Worm (Caenorhabditis elegans) whole organism, L4 larva: ENCODE results near the gene F22E5.17.
A peak's percentile ranks its signal among the peaks of the same experiment; 100 is the strongest.

Experiments used
- D1046.2 ChIP-seq: fragments of 200-800 bp; sonication (Bioruptor generic); IDR thresholded peaks from 2 replicates; pipeline ENCODE4 v1.3.6; 2022; ENCODE audit warnings: missing genetic modification characterization, missing compliant biosample characterization
- F10B5.3 ChIP-seq: sonication (generic microtip); optimal IDR thresholded peaks from 2 replicates; lab custom pipeline; 2016; ENCODE audit warnings: mild to moderate bottlenecking, missing genetic modification characterization, missing compliant biosample characterization
- F26F4.8 ChIP-seq: fragments of 200-800 bp; sonication (Bioruptor generic); conservative IDR thresholded peaks from 2 replicates; pipeline ENCODE4 v1.3.6; 2022; ENCODE audit warnings: missing genetic modification characterization, missing compliant biosample characterization
- R02D3.7 ChIP-seq: fragments of 150-350 bp; sonication (generic microtip); optimal IDR thresholded peaks from 3 replicates; lab custom pipeline; 2014; ENCODE audit warnings: missing biosample characterization, missing genetic modification characterization
- T20F7.1 ChIP-seq: fragments of 200-800 bp; sonication (Bioruptor generic); optimal IDR thresholded peaks from 2 replicates; lab custom pipeline; 2018; ENCODE audit warnings: mild to moderate bottlenecking, missing genetic modification characterization, missing compliant biosample characterization
- Y105C5A.15 ChIP-seq: fragments of 200-800 bp; sonication (Bioruptor generic); IDR thresholded peaks from 2 replicates; pipeline ENCODE4 v1.3.6; 2022; ENCODE audit warnings: missing genetic modification characterization, missing compliant biosample characterization
- aha-1 ChIP-seq: fragments of 150-350 bp; peaks from one replicate; lab custom pipeline; 2014; ENCODE audit warnings: missing biosample characterization, missing genetic modification characterization
- ama-1 ChIP-seq: fragments of 150-350 bp; optimal IDR thresholded peaks from 2 replicates; lab custom pipeline; 2014; ENCODE audit warnings: inconsistent platforms, mixed read lengths
- arid-1 ChIP-seq: fragments of 200-800 bp; sonication (Bioruptor generic); conservative IDR thresholded peaks from 2 replicates; pipeline ENCODE4 v1.3.6; 2022; ENCODE audit warnings: missing genetic modification reagents, missing genetic modification characterization, missing compliant biosample characterization
- ceh-20 ChIP-seq: fragments of 200-800 bp; sonication (Bioruptor generic); IDR thresholded peaks from 2 replicates; pipeline ENCODE4 v1.3.6; 2022; ENCODE audit warnings: missing genetic modification reagents, missing genetic modification characterization, missing compliant biosample characterization
- ceh-44 ChIP-seq: fragments of 200-800 bp; sonication (Bioruptor generic); IDR thresholded peaks from 2 replicates; pipeline ENCODE4 v1.3.6; 2022; ENCODE audit warnings: missing genetic modification reagents, missing genetic modification characterization, missing compliant biosample characterization
- ctbp-1 ChIP-seq: fragments of 200-800 bp; sonication (Bioruptor generic); IDR thresholded peaks from 2 replicates; pipeline ENCODE4 v1.3.6; 2022; ENCODE audit warnings: missing genetic modification reagents, missing genetic modification characterization, missing compliant biosample characterization
- dmd-6 ChIP-seq: fragments of 200-800 bp; sonication (Bioruptor generic); IDR thresholded peaks from 2 replicates; pipeline ENCODE4 v1.3.6; 2022; ENCODE audit warnings: missing genetic modification reagents, missing genetic modification characterization, missing compliant biosample characterization
- egl-27 ChIP-seq: sonication (generic microtip); optimal IDR thresholded peaks from 3 replicates; lab custom pipeline; 2017; ENCODE audit warnings: missing biosample characterization, missing genetic modification reagents, missing genetic modification characterization
- egl-43 ChIP-seq: fragments of 200-800 bp; sonication (Bioruptor generic); IDR thresholded peaks from 2 replicates; pipeline ENCODE4 v1.3.6; 2022; ENCODE audit warnings: missing genetic modification reagents, missing genetic modification characterization, missing compliant biosample characterization
- fkh-10 ChIP-seq: fragments of 150-350 bp; optimal IDR thresholded peaks from 2 replicates; lab custom pipeline; 2014; ENCODE audit warnings: missing biosample characterization, missing genetic modification reagents, missing genetic modification characterization
- fos-1 ChIP-seq: fragments of 150-350 bp; optimal IDR thresholded peaks from 2 replicates; lab custom pipeline; 2014; ENCODE audit warnings: missing biosample characterization, missing genetic modification characterization
- hlh-11 ChIP-seq: fragments of 200-800 bp; sonication (Bioruptor generic); optimal IDR thresholded peaks from 2 replicates; lab custom pipeline; 2018; ENCODE audit warnings: mild to moderate bottlenecking, missing genetic modification characterization, missing compliant biosample characterization
- lim-7 ChIP-seq: fragments of 200-800 bp; sonication (Bioruptor generic); IDR thresholded peaks from 2 replicates; pipeline ENCODE4 v1.3.6; 2022; ENCODE audit warnings: missing genetic modification characterization, missing compliant biosample characterization
- lin-1 ChIP-seq: fragments of 200-800 bp; sonication (Bioruptor generic); IDR thresholded peaks from 2 replicates; pipeline ENCODE4 v1.3.6; 2022; ENCODE audit warnings: missing genetic modification reagents, missing genetic modification characterization, missing compliant biosample characterization
- madf-5 ChIP-seq, 2 experiments: fragments of 200-800 bp; sonication (Bioruptor generic); IDR thresholded peaks; 2 replicates each; pipeline ENCODE4 v1.3.6; 2022; ENCODE audit warnings: missing compliant biosample characterization in 2 of 2, missing genetic modification characterization in 2 of 2
- mdt-29 ChIP-seq: fragments of 200-800 bp; sonication (Bioruptor generic); IDR thresholded peaks from 2 replicates; pipeline ENCODE4 v1.3.6; 2022; ENCODE audit warnings: missing genetic modification reagents, missing genetic modification characterization, missing compliant biosample characterization
- nhr-102 ChIP-seq: sonication (generic microtip); optimal IDR thresholded peaks from 2 replicates; lab custom pipeline; 2016; ENCODE audit warnings: mild to moderate bottlenecking, missing genetic modification characterization, moderate library complexity, missing compliant biosample characterization
- nhr-28 ChIP-seq: fragments of 150-350 bp; optimal IDR thresholded peaks from 2 replicates; lab custom pipeline; 2014; ENCODE audit warnings: missing biosample characterization, missing genetic modification characterization
- nhr-42 ChIP-seq: fragments of 200-800 bp; sonication (Bioruptor generic); IDR thresholded peaks from 2 replicates; pipeline ENCODE4 v1.3.6; 2022; ENCODE audit warnings: missing genetic modification characterization, missing compliant biosample characterization
- nhr-48 ChIP-seq: sonication (generic microtip); optimal IDR thresholded peaks from 2 replicates; lab custom pipeline; 2016; ENCODE audit warnings: mild to moderate bottlenecking, missing genetic modification characterization, missing compliant biosample characterization
- nhr-76 ChIP-seq: fragments of 150-350 bp; optimal IDR thresholded peaks from 2 replicates; lab custom pipeline; 2014; ENCODE audit warnings: missing biosample characterization, missing genetic modification characterization
- nhr-77 ChIP-seq: fragments of 150-350 bp; optimal IDR thresholded peaks from 2 replicates; lab custom pipeline; 2014; ENCODE audit warnings: missing biosample characterization, missing genetic modification characterization
- php-3 ChIP-seq: fragments of 200-800 bp; sonication (Bioruptor generic); IDR thresholded peaks from 2 replicates; pipeline ENCODE4 v1.3.6; 2022; ENCODE audit warnings: missing genetic modification reagents, missing genetic modification characterization, missing compliant biosample characterization
- pqm-1 ChIP-seq: sonication (generic microtip); optimal IDR thresholded peaks from 2 replicates; lab custom pipeline; 2017; ENCODE audit warnings: missing biosample characterization, missing genetic modification characterization
- rbr-2 ChIP-seq: sonication (generic microtip); optimal IDR thresholded peaks from 2 replicates; lab custom pipeline; 2016; ENCODE audit warnings: missing genotype, missing genetic modification characterization, missing compliant biosample characterization
- saeg-2 ChIP-seq: fragments of 200-800 bp; sonication (Bioruptor generic); IDR thresholded peaks from 2 replicates; pipeline ENCODE4 v1.3.6; 2022; ENCODE audit warnings: missing genetic modification reagents, missing genetic modification characterization, missing compliant biosample characterization
- sdz-12 ChIP-seq: fragments of 200-800 bp; sonication (Bioruptor generic); optimal IDR thresholded peaks from 2 replicates; lab custom pipeline; 2018; ENCODE audit warnings: mild to moderate bottlenecking, missing genetic modification characterization, missing compliant biosample characterization
- set-16 ChIP-seq: fragments of 200-800 bp; sonication (Bioruptor generic); IDR thresholded peaks from 2 replicates; pipeline ENCODE4 v1.3.6; 2022; ENCODE audit warnings: missing genetic modification reagents, missing genetic modification characterization, missing compliant biosample characterization
- skn-1 ChIP-seq: fragments of 150-350 bp; optimal IDR thresholded peaks from 2 replicates; lab custom pipeline; 2014; ENCODE audit warnings: missing biosample characterization, missing genetic modification characterization
- unc-62 ChIP-seq, 3 experiments: fragments of 150-350 bp in 1 of 3; sonication (generic microtip); optimal IDR thresholded peaks in 2 of 3; peaks in 1 of 3; 1 replicate in 1 of 3; 2 replicates in 2 of 3; lab custom pipeline; 2014 to 2017; ENCODE audit warnings: missing biosample characterization in 3 of 3, missing genetic modification characterization in 3 of 3, missing genetic modification reagents in 3 of 3, missing genotype in 1 of 3
- ztf-7 ChIP-seq: fragments of 150-350 bp; optimal IDR thresholded peaks from 2 replicates; lab custom pipeline; 2014; ENCODE audit warnings: missing biosample characterization, missing genetic modification characterization

Gene F22E5.17

ce11 chrII:2677534-2678168 lies at the start of gene F22E5.17:
TSS of gene F22E5.17 (plus strand) at chrII:2678041.
- TF ChIP-seq nhr-28 (tag; lab: Kevin White, UChicago) = peak; percentile 88
- no peak for TF ChIP-seq egl-27 (tag; lab: Kevin White, UChicago)
- TF ChIP-seq pqm-1 (tag; lab: Kevin White, UChicago) = peak; percentile 94
- TF ChIP-seq php-3 = peak; percentile 48; the same call in 1 of the 2 replicates
- TF ChIP-seq lin-1 (GFP tag; lab: Robert Waterston, UW) = 0 out of 2 replicates have a peak, but pooled peaks have one; percentile 12
- TF ChIP-seq nhr-102 (tag; lab: Kevin White, UChicago) = peak; percentile 22
- no peak for TF ChIP-seq F26F4.8 (GFP tag; lab: Robert Waterston, UW)
- TF ChIP-seq ctbp-1 (GFP tag; lab: Robert Waterston, UW) = no peak
- TF ChIP-seq nhr-77 (tag; lab: Kevin White, UChicago) = peak; percentile 7
- TF ChIP-seq nhr-48 = peak; percentile 33
- TF ChIP-seq set-16 (GFP tag; lab: Robert Waterston, UW) = no peak
- TF ChIP-seq egl-43 = 0 out of 2 replicates have a peak, but pooled peaks have one; percentile 41
- peak; percentile 92 for TF ChIP-seq dmd-6 (GFP tag; lab: Robert Waterston, UW)
- TF ChIP-seq hlh-11 (tag; lab: Kevin White, UChicago) = peak; percentile 63
- TF ChIP-seq, all 104 proteins: peak for 10

DNA sequence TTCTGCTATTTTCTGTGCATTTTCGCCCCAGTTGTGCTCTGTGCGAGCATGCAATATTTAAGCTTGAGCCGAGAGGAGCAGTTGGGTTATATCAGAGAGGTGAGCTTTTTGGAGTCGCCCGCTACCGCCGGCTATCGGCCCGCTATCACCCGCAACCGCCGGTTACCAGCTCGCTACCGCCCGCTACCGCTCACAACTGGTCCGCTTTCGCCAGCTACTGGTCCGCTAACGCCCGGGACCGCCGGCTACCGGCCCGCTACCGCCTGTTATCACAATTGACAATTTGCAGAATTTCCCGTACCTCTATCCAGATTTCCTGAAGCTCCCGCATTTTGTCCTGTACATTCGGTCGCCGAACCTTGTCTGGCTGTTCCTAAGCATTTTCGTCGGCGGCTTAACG lies 49.4 kb upstream of the F22E5.17 start:
- TF ChIP-seq nhr-77 (tag; lab: Kevin White, UChicago) = no peak
- TF ChIP-seq sdz-12 (GFP tag; lab: Kevin White, UChicago) = no peak
- TF ChIP-seq ztf-7 (tag; lab: Kevin White, UChicago) = no peak
- TF ChIP-seq nhr-42 (GFP tag; lab: Robert Waterston, UW) = no peak
- TF ChIP-seq nhr-28 (tag; lab: Kevin White, UChicago) = no peak
- no peak for TF ChIP-seq D1046.2 (GFP tag; lab: Robert Waterston, UW)
- TF ChIP-seq egl-43 = peak; percentile 67; the same call in 1 of the 2 replicates
- TF ChIP-seq madf-5 (GFP tag; IDR thresholded peaks at IDR 0.05; lab: Robert Waterston, UW) = no peak
- 0 out of 2 replicates have a peak, but pooled peaks have one; percentile 26 for TF ChIP-seq F26F4.8 (GFP tag; lab: Robert Waterston, UW)
- no peak for TF ChIP-seq F10B5.3 (tag; lab: Kevin White, UChicago)
- TF ChIP-seq ceh-44 (GFP tag; lab: Robert Waterston, UW) = no peak
- peak; percentile 91 for TF ChIP-seq set-16 (GFP tag; lab: Robert Waterston, UW)

DNA sequence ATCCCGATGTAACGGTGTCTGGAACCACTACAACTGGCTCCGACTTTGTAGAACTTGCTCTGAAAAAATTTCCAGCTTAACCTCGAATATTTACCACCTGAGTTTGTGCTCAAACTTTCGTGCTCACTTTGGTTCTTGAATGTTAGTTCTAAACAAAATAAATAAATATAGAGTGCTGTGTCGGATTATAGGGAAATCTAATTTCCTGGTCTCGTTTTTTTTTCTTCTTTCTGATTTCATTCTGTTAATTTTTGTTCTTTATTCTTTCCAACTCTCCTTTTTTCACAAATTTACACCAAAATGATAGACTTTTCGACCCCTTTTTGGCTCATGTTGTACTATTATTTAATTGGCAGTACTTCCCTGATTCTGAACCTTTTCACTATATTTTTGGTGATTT lies 48.6 kb upstream of the F22E5.17 start, which contains the start of gene sri-37:
Gene sri-37 (plus strand): TSS at position 301 of the 400 bp plus-strand sequence.
- TF ChIP-seq R02D3.7 (tag; lab: Kevin White, UChicago) (no peak), skn-1 (tag; lab: Kevin White, UChicago) (no peak), sdz-12 (GFP tag; lab: Kevin White, UChicago) (no peak), aha-1 (no peak), fkh-10 (GFP tag; lab: Kevin White, UChicago) (no peak), unc-62 (GFP tag; optimal IDR thresholded peaks at IDR 0.05 in 1 of 2; lab: Kevin White, UChicago) (no peak), unc-62 (tag; optimal IDR thresholded peaks at IDR 0.05; lab: Kevin White, UChicago) (no peak), fos-1 (tag; lab: Kevin White, UChicago) (no peak), Y105C5A.15 (GFP tag; lab: Robert Waterston, UW) (no peak), nhr-76 (tag; lab: Kevin White, UChicago) (no peak), lim-7 (no peak), T20F7.1 (GFP tag; lab: Kevin White, UChicago) (no peak), rbr-2 (tag; lab: Kevin White, UChicago) (no peak), ceh-20 (GFP tag; lab: Robert Waterston, UW) (no peak), php-3 (no peak), ama-1 (lab: Kevin White, UChicago) (no peak), mdt-29 (GFP tag; lab: Robert Waterston, UW) (no peak), arid-1 (GFP tag; lab: Robert Waterston, UW) (no peak), saeg-2 (GFP tag; lab: Robert Waterston, UW) (no peak), nhr-102 (tag; lab: Kevin White, UChicago) (no peak)
